Worm (Caenorhabditis elegans) whole organism, young adult: ENCODE results near the gene vha-1.
A peak's percentile ranks its signal among the peaks of the same experiment; 100 is the strongest.

Source experiments
- B0035.1 ChIP-seq: sonication (generic microtip); optimal IDR thresholded peaks from 2 replicates; lab custom pipeline; 2016; ENCODE audit warnings: missing genetic modification characterization, mild to moderate bottlenecking, missing compliant biosample characterization, missing genotype, missing genetic modification reagents
- B0261.1 ChIP-seq: sonication (generic microtip); optimal IDR thresholded peaks from 2 replicates; lab custom pipeline; 2016; ENCODE audit warnings: mild to moderate bottlenecking, missing genetic modification characterization, moderate library complexity, missing compliant biosample characterization
- B0336.3 ChIP-seq: fragments of 200-800 bp; sonication (Bioruptor generic); IDR thresholded peaks from 2 replicates; pipeline ENCODE4 v1.3.6; 2022; ENCODE audit warnings: missing genetic modification characterization, missing compliant biosample characterization
- C06A6.2 ChIP-seq: fragments of 200-800 bp; sonication (Bioruptor generic); conservative IDR thresholded peaks from 2 replicates; pipeline ENCODE4 v1.3.6; 2022; ENCODE audit warnings: missing genetic modification characterization, missing compliant biosample characterization
- D2030.7 ChIP-seq: fragments of 200-800 bp; sonication (Bioruptor generic); IDR thresholded peaks from 2 replicates; pipeline ENCODE4 v1.3.6; 2022; ENCODE audit warnings: missing genetic modification reagents, missing genetic modification characterization, missing compliant biosample characterization
- F33H1.4 ChIP-seq: fragments of 200-800 bp; sonication (Bioruptor generic); IDR thresholded peaks from 2 replicates; pipeline ENCODE4 v1.3.6; 2022; ENCODE audit warnings: missing genetic modification reagents, missing genetic modification characterization, missing compliant biosample characterization
- F52B5.7 ChIP-seq: sonication (generic microtip); optimal IDR thresholded peaks from 2 replicates; lab custom pipeline; 2016; ENCODE audit warnings: mild to moderate bottlenecking, missing genetic modification characterization, missing compliant biosample characterization
- F57A8.1 ChIP-seq: fragments of 200-800 bp; sonication (Bioruptor generic); optimal IDR thresholded peaks from 2 replicates; lab custom pipeline; 2018; ENCODE audit warnings: mild to moderate bottlenecking, missing genetic modification characterization, moderate library complexity, missing compliant biosample characterization
- F57C9.4 ChIP-seq: sonication (generic microtip); optimal IDR thresholded peaks from 2 replicates; lab custom pipeline; 2017; ENCODE audit warnings: mild to moderate bottlenecking, missing genetic modification characterization, missing compliant biosample characterization
- Y79H2A.3 ChIP-seq: fragments of 200-800 bp; sonication (Bioruptor generic); conservative IDR thresholded peaks from 2 replicates; pipeline ENCODE4 v1.3.6; 2022; ENCODE audit warnings: missing genetic modification reagents, missing genetic modification characterization, missing compliant biosample characterization
- ZK185.1 ChIP-seq: sonication (generic microtip); optimal IDR thresholded peaks from 2 replicates; lab custom pipeline; 2016; ENCODE audit warnings: mild to moderate bottlenecking, missing genetic modification characterization, missing compliant biosample characterization; ENCODE audit not compliant: poor library complexity, severe bottlenecking
- akir-1 ChIP-seq: fragments of 200-800 bp; sonication (Bioruptor generic); optimal IDR thresholded peaks from 2 replicates; lab custom pipeline; 2018; ENCODE audit warnings: mild to moderate bottlenecking, missing genetic modification characterization, moderate library complexity, missing compliant biosample characterization
- aptf-2 ChIP-seq: fragments of 200-800 bp; sonication (Bioruptor generic); conservative IDR thresholded peaks from 2 replicates; pipeline ENCODE4 v1.3.6; 2022; ENCODE audit warnings: missing genetic modification reagents, missing genetic modification characterization, missing compliant biosample characterization
- atf-7 ChIP-seq: sonication (generic microtip); optimal IDR thresholded peaks from 2 replicates; lab custom pipeline; 2017; ENCODE audit warnings: mild to moderate bottlenecking, missing genetic modification characterization, missing compliant biosample characterization
- attf-5 ChIP-seq: fragments of 200-800 bp; sonication (Bioruptor generic); optimal IDR thresholded peaks from 2 replicates; lab custom pipeline; 2018; ENCODE audit warnings: mild to moderate bottlenecking, missing genetic modification characterization, missing compliant biosample characterization
- attf-6 ChIP-seq: fragments of 200-800 bp; sonication (Bioruptor generic); IDR thresholded peaks from 2 replicates; pipeline ENCODE4 v1.3.6; 2022; ENCODE audit warnings: missing genetic modification reagents, missing genetic modification characterization, missing compliant biosample characterization
- bed-1 ChIP-seq: fragments of 200-800 bp; sonication (Bioruptor generic); IDR thresholded peaks from 2 replicates; pipeline ENCODE4 v1.3.6; 2022; ENCODE audit warnings: missing genetic modification reagents, missing genetic modification characterization, missing compliant biosample characterization
- bed-2 ChIP-seq: fragments of 200-800 bp; sonication (Bioruptor generic); IDR thresholded peaks from 2 replicates; pipeline ENCODE4 v1.3.6; 2022; ENCODE audit warnings: missing genetic modification reagents, missing genetic modification characterization, missing compliant biosample characterization
- cebp-1 ChIP-seq, 2 experiments: fragments of 200-800 bp in 1 of 2; sonication (Bioruptor generic) in 1 of 2; sonication (generic microtip) in 1 of 2; IDR thresholded peaks in 1 of 2; optimal IDR thresholded peaks in 1 of 2; 2 replicates each; pipeline versions ENCODE4 v1.3.6 to Lab custom; 2017 to 2022; ENCODE audit warnings: missing compliant biosample characterization in 2 of 2, missing genetic modification characterization in 2 of 2, mild to moderate bottlenecking in 1 of 2, missing genetic modification reagents in 1 of 2, moderate library complexity in 1 of 2
- cebp-2 ChIP-seq: fragments of 200-800 bp; sonication (Bioruptor generic); IDR thresholded peaks from 2 replicates; pipeline ENCODE4 v1.3.6; 2022; ENCODE audit warnings: missing genetic modification characterization, missing compliant biosample characterization
- ceh-40 ChIP-seq: fragments of 200-800 bp; sonication (Bioruptor generic); IDR thresholded peaks from 2 replicates; pipeline ENCODE4 v1.3.6; 2022; ENCODE audit warnings: missing genetic modification characterization, missing compliant biosample characterization
- ceh-58 ChIP-seq: fragments of 200-800 bp; sonication (Bioruptor generic); IDR thresholded peaks from 2 replicates; pipeline ENCODE4 v1.3.6; 2022; ENCODE audit warnings: missing genetic modification characterization, missing compliant biosample characterization
- die-1 ChIP-seq: sonication (generic microtip); optimal IDR thresholded peaks from 2 replicates; lab custom pipeline; 2016; ENCODE audit warnings: missing genotype, mild to moderate bottlenecking, missing genetic modification characterization, missing compliant biosample characterization
- dpl-1 ChIP-seq: fragments of 150-350 bp; optimal IDR thresholded peaks from 2 replicates; lab custom pipeline; 2014; ENCODE audit warnings: missing biosample characterization, missing genetic modification reagents, missing genetic modification characterization
- egl-18 ChIP-seq: fragments of 200-800 bp; sonication (Bioruptor generic); IDR thresholded peaks from 2 replicates; pipeline ENCODE4 v1.3.6; 2022; ENCODE audit warnings: missing genetic modification reagents, missing genetic modification characterization, missing compliant biosample characterization
- egl-44 ChIP-seq: fragments of 200-800 bp; sonication (Bioruptor generic); IDR thresholded peaks from 2 replicates; pipeline ENCODE4 v1.3.6; 2022; ENCODE audit warnings: missing genetic modification reagents, missing genetic modification characterization, missing compliant biosample characterization
- ekl-4 ChIP-seq: fragments of 200-800 bp; sonication (Bioruptor generic); IDR thresholded peaks from 2 replicates; pipeline ENCODE4 v1.3.6; 2022; ENCODE audit warnings: missing genetic modification reagents, missing genetic modification characterization, missing compliant biosample characterization
- ets-4 ChIP-seq: fragments of 200-800 bp; sonication (Bioruptor generic); optimal IDR thresholded peaks from 2 replicates; lab custom pipeline; 2018; ENCODE audit warnings: mild to moderate bottlenecking, missing genetic modification characterization, missing compliant biosample characterization
- fkh-3 ChIP-seq: sonication (generic microtip); optimal IDR thresholded peaks from 2 replicates; lab custom pipeline; 2016; ENCODE audit warnings: mild to moderate bottlenecking, missing genetic modification characterization, missing compliant biosample characterization
- hlh-12 ChIP-seq: sonication (generic microtip); optimal IDR thresholded peaks from 2 replicates; lab custom pipeline; 2016; ENCODE audit warnings: missing genetic modification characterization, missing compliant biosample characterization
- hrde-1 ChIP-seq: sonication (generic microtip); optimal IDR thresholded peaks from 2 replicates; lab custom pipeline; 2016; ENCODE audit warnings: missing genetic modification characterization, mild to moderate bottlenecking, missing compliant biosample characterization, moderate library complexity, missing genotype, missing genetic modification reagents, borderline replicate concordance
- let-607 ChIP-seq, 2 experiments: fragments of 200-800 bp in 1 of 2; sonication (Bioruptor generic) in 1 of 2; sonication (generic microtip) in 1 of 2; optimal IDR thresholded peaks; 2 replicates each; lab custom pipeline; 2016 to 2018; ENCODE audit warnings: mild to moderate bottlenecking in 2 of 2, missing compliant biosample characterization in 2 of 2, missing genetic modification characterization in 2 of 2, moderate library complexity in 2 of 2, missing genotype in 1 of 2
- lin-26 ChIP-seq: fragments of 200-800 bp; sonication (Bioruptor generic); IDR thresholded peaks from 2 replicates; pipeline ENCODE4 v1.3.6; 2022; ENCODE audit warnings: missing genetic modification reagents, missing genetic modification characterization, missing compliant biosample characterization
- madf-3 ChIP-seq: fragments of 200-800 bp; sonication (Bioruptor generic); IDR thresholded peaks from 2 replicates; pipeline ENCODE4 v1.3.6; 2022; ENCODE audit warnings: missing genetic modification reagents, missing genetic modification characterization, missing compliant biosample characterization
- madf-6 ChIP-seq: fragments of 200-800 bp; sonication (Bioruptor generic); IDR thresholded peaks from 2 replicates; pipeline ENCODE4 v1.3.6; 2022; ENCODE audit warnings: missing genetic modification reagents, missing genetic modification characterization, missing compliant biosample characterization
- mxl-1 ChIP-seq: sonication (generic microtip); optimal IDR thresholded peaks from 2 replicates; lab custom pipeline; 2016; ENCODE audit warnings: missing genetic modification characterization, missing compliant biosample characterization
- nfya-1 ChIP-seq: sonication (generic microtip); optimal IDR thresholded peaks from 2 replicates; lab custom pipeline; 2017; ENCODE audit warnings: antibody characterized with exemption, missing compliant biosample characterization, missing genetic modification characterization, borderline replicate concordance; ENCODE audit not compliant: insufficient read depth
- nfya-2 ChIP-seq: fragments of 200-800 bp; sonication (Bioruptor generic); IDR thresholded peaks from 2 replicates; pipeline ENCODE4 v1.3.6; 2022; ENCODE audit warnings: missing genetic modification reagents, missing genetic modification characterization, missing compliant biosample characterization
- nfyb-1 ChIP-seq: fragments of 200-800 bp; sonication (Bioruptor generic); IDR thresholded peaks from 2 replicates; pipeline ENCODE4 v1.3.6; 2022; ENCODE audit warnings: missing genetic modification reagents, missing genetic modification characterization, missing compliant biosample characterization
- nhr-120 ChIP-seq: fragments of 200-800 bp; sonication (Bioruptor generic); IDR thresholded peaks from 2 replicates; pipeline ENCODE4 v1.3.6; 2022; ENCODE audit warnings: missing genetic modification characterization, missing compliant biosample characterization
- nhr-27 ChIP-seq: fragments of 200-800 bp; sonication (Bioruptor generic); optimal IDR thresholded peaks from 2 replicates; lab custom pipeline; 2018; ENCODE audit warnings: mild to moderate bottlenecking, missing genetic modification characterization, moderate library complexity, missing compliant biosample characterization
- rpc-1 ChIP-seq, 2 experiments: fragments of 150-350 bp in 1 of 2; sonication (generic microtip) in 1 of 2; optimal IDR thresholded peaks; 2 replicates each; lab custom pipeline; 2014 to 2018; ENCODE audit warnings: missing biosample characterization in 1 of 2, missing genetic modification characterization in 1 of 2, missing genetic modification reagents in 1 of 2, missing genotype in 1 of 2
- snpc-3.4 ChIP-seq: sonication (generic microtip); optimal IDR thresholded peaks from 2 replicates; lab custom pipeline; 2017; ENCODE audit warnings: missing genetic modification characterization, mild to moderate bottlenecking, missing compliant biosample characterization, antibody characterized with exemption, moderate library complexity, missing genotype, missing genetic modification reagents
- sptf-2 ChIP-seq: fragments of 200-800 bp; sonication (Bioruptor generic); optimal IDR thresholded peaks from 2 replicates; lab custom pipeline; 2018; ENCODE audit warnings: mild to moderate bottlenecking, missing genetic modification characterization, missing compliant biosample characterization
- tbp1 ChIP-seq: fragments of 200-800 bp; sonication (Bioruptor generic); optimal IDR thresholded peaks from 2 replicates; lab custom pipeline; 2018; ENCODE audit warnings: mild to moderate bottlenecking, missing genetic modification characterization, missing compliant biosample characterization
- unc-62 ChIP-seq: fragments of 150-350 bp; optimal IDR thresholded peaks from 2 replicates; lab custom pipeline; 2014; ENCODE audit warnings: missing biosample characterization, missing genetic modification reagents, missing genetic modification characterization
- ztf-28 ChIP-seq: fragments of 200-800 bp; sonication (Bioruptor generic); IDR thresholded peaks from 2 replicates; pipeline ENCODE4 v1.3.6; 2022; ENCODE audit warnings: missing genetic modification reagents, missing genetic modification characterization, missing compliant biosample characterization

vha-1 gene

DNA sequence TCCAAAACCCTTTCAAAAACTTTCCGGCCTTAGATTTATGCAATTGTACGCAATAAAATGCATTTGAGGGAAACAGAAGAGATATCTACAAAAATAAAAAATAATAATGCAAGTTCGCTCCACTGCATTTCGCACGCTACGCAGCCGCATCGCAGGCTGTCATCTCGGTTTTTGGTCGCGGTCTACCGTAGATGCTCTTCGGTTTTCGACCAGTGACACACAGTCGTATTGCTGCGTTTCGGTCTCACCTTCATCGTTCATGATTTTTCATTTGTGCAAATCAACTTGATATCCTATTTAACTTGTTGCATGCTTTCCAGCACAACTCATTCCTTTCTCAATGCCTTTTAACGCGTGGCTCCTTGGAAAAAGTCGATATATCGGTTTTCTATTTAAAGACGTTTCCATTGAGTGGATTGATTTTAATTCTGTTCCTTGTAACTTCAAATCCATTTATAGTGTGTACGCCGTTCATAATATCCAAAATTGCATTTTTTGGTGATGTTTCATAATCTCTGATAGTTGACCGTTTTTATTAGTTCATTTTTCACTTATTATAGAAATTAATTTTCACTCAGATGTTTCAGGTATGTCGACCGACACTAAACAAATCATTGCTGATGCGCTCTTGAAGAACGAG lies at the start of gene vha-1:
Gene vha-1 (plus strand): TSS at position 590 of the 640 bp plus-strand sequence.
- TF ChIP-seq bed-2 (GFP tag; lab: Robert Waterston, UW), result no peak
- TF ChIP-seq egl-18 (GFP tag; lab: Robert Waterston, UW), result no peak
- TF ChIP-seq fkh-3, result no peak
- no peak for TF ChIP-seq akir-1 (GFP tag; lab: Kevin White, UChicago)
- peak; percentile 34 for TF ChIP-seq ets-4 (GFP tag; lab: Kevin White, UChicago)
- TF ChIP-seq let-607 (tag; optimal IDR thresholded peaks at IDR 0.05; lab: Kevin White, UChicago), result peak; percentile 87 to 91
- TF ChIP-seq attf-6 (GFP tag; lab: Robert Waterston, UW), result no peak
- no peak for TF ChIP-seq F57C9.4 (tag; lab: Kevin White, UChicago)
- peak; percentile 97 for TF ChIP-seq ekl-4 (GFP tag; lab: Robert Waterston, UW)
- no peak for TF ChIP-seq mxl-1 (tag; lab: Kevin White, UChicago)
- peak; percentile 47; the same call in 1 of the 2 replicates for TF ChIP-seq D2030.7
- TF ChIP-seq ceh-58 (GFP tag; lab: Robert Waterston, UW), result no peak
- no peak for TF ChIP-seq nfya-2 (GFP tag; lab: Robert Waterston, UW)
- TF ChIP-seq nhr-120, result no peak
- TF ChIP-seq B0261.1 (tag; lab: Kevin White, UChicago), result no peak
- TF ChIP-seq hlh-12 (tag; lab: Kevin White, UChicago), result no peak
- TF ChIP-seq atf-7 (tag; lab: Kevin White, UChicago), result peak; percentile 8
- TF ChIP-seq cebp-2, result no peak
- TF ChIP-seq aptf-2 (GFP tag; lab: Robert Waterston, UW), result no peak
- TF ChIP-seq madf-3, result peak; percentile 100
- TF ChIP-seq nfyb-1 (GFP tag; lab: Robert Waterston, UW), result peak; percentile 67; the same call in 1 of the 2 replicates
- no peak for TF ChIP-seq sptf-2 (GFP tag; lab: Kevin White, UChicago)
- TF ChIP-seq dpl-1 (GFP tag; lab: Kevin White, UChicago), result no peak
- no peak for TF ChIP-seq Y79H2A.3
- no peak for TF ChIP-seq bed-1 (GFP tag; lab: Robert Waterston, UW)
- TF ChIP-seq F57A8.1 (GFP tag; lab: Kevin White, UChicago), result no peak
- no peak for TF ChIP-seq nfya-1 (tag; lab: Kevin White, UChicago)
- TF ChIP-seq C06A6.2 (GFP tag; lab: Robert Waterston, UW), result no peak; the same call in 1 of the 2 replicates
- TF ChIP-seq B0035.1, result no peak
- no peak for TF ChIP-seq hrde-1
- no peak for TF ChIP-seq egl-44 (GFP tag; lab: Robert Waterston, UW)
- no peak for TF ChIP-seq snpc-3.4 (tag; lab: Kevin White, UChicago)
- no peak for TF ChIP-seq nhr-27 (tag; lab: Kevin White, UChicago)
- TF ChIP-seq B0336.3 (GFP tag; lab: Robert Waterston, UW), result 0 out of 2 replicates have a peak, but pooled peaks have one; percentile 54
- peak; percentile 30 for TF ChIP-seq die-1 (tag; lab: Kevin White, UChicago)
- TF ChIP-seq ZK185.1 (tag; lab: Kevin White, UChicago), result peak; percentile 26
- TF ChIP-seq rpc-1 (optimal IDR thresholded peaks at IDR 0.05; lab: Kevin White, UChicago), result no peak
- no peak for TF ChIP-seq rpc-1 (tag; optimal IDR thresholded peaks at IDR 0.05; lab: Kevin White, UChicago)
- no peak for TF ChIP-seq ztf-28 (GFP tag; lab: Robert Waterston, UW)
- peak; percentile 62 for TF ChIP-seq tbp1 (GFP tag; lab: Kevin White, UChicago)
- peak; percentile 75 for TF ChIP-seq lin-26
- TF ChIP-seq madf-6 (GFP tag; lab: Robert Waterston, UW), result peak; percentile 38; the same call in 1 of the 2 replicates
- no peak for TF ChIP-seq F52B5.7 (tag; lab: Kevin White, UChicago)
- peak; percentile 18 for TF ChIP-seq unc-62 (GFP tag; lab: Kevin White, UChicago)
- TF ChIP-seq cebp-1 (GFP tag; IDR thresholded peaks at IDR 0.05; lab: Robert Waterston, UW), result 0 out of 2 replicates have a peak, but pooled peaks have one; percentile 38
- peak; percentile 74 for TF ChIP-seq cebp-1 (tag; optimal IDR thresholded peaks at IDR 0.05; lab: Kevin White, UChicago)
- TF ChIP-seq attf-5 (GFP tag; lab: Kevin White, UChicago), result peak; percentile 95
- peak; percentile 34 for TF ChIP-seq F33H1.4 (GFP tag; lab: Robert Waterston, UW)
- no peak for TF ChIP-seq ceh-40
